Fruit fly (Drosophila melanogaster) whole organism, adult: ENCODE data around the gene Tim8.

Source experiments
- CG11617 ChIP-seq: fragments of 200-800 bp; sonication (Bioruptor generic); optimal IDR thresholded peaks from 2 replicates; lab custom pipeline; 2017; ENCODE audit warnings: mild to moderate bottlenecking, missing biosample characterization, missing genetic modification reagents, missing genetic modification characterization
- CG12768 ChIP-seq: fragments of 200-800 bp; sonication (Bioruptor generic); optimal IDR thresholded peaks from 2 replicates; lab custom pipeline; 2017; ENCODE audit warnings: missing biosample characterization, missing genetic modification characterization, mild to moderate bottlenecking, moderate library complexity, missing genetic modification reagents
- CG14711 ChIP-seq: fragments of 200-800 bp; sonication (Bioruptor generic); optimal IDR thresholded peaks from 2 replicates; lab custom pipeline; 2018; ENCODE audit warnings: missing biosample characterization, mild to moderate bottlenecking, missing genetic modification characterization, moderate library complexity
- CG1620 ChIP-seq: fragments of 200-800 bp; sonication (Bioruptor generic); optimal IDR thresholded peaks from 2 replicates; lab custom pipeline; 2016; ENCODE audit warnings: missing biosample characterization, missing genetic modification characterization
- CG33017 ChIP-seq: fragments of 200-800 bp; sonication (Bioruptor generic); optimal IDR thresholded peaks from 2 replicates; lab custom pipeline; 2018; ENCODE audit warnings: missing biosample characterization, mild to moderate bottlenecking, missing genetic modification characterization, moderate library complexity
- CG5204 ChIP-seq: fragments of 200-800 bp; sonication (Bioruptor generic); optimal IDR thresholded peaks from 2 replicates; lab custom pipeline; 2016; ENCODE audit warnings: missing biosample characterization, missing genetic modification characterization
- CG7045 ChIP-seq: fragments of 200-800 bp; sonication (Bioruptor generic); optimal IDR thresholded peaks from 2 replicates; lab custom pipeline; 2017; ENCODE audit warnings: missing biosample characterization, mild to moderate bottlenecking, missing genetic modification characterization
- CG7101 ChIP-seq: fragments of 200-800 bp; sonication (Bioruptor generic); optimal IDR thresholded peaks from 2 replicates; lab custom pipeline; 2018; ENCODE audit warnings: missing biosample characterization, mild to moderate bottlenecking, missing genetic modification characterization, moderate library complexity
- Clk ChIP-seq: fragments of 200-800 bp; sonication (Bioruptor generic); optimal IDR thresholded peaks from 2 replicates; lab custom pipeline; 2017; ENCODE audit warnings: missing biosample characterization, missing genetic modification characterization
- Crg-1 ChIP-seq: fragments of 200-800 bp; sonication (Bioruptor generic); optimal IDR thresholded peaks from 2 replicates; lab custom pipeline; 2016; ENCODE audit warnings: missing biosample characterization, missing genetic modification characterization
- Hr96 ChIP-seq: fragments of 200-800 bp; sonication (Bioruptor generic); optimal IDR thresholded peaks from 2 replicates; lab custom pipeline; 2016; ENCODE audit warnings: missing biosample characterization, missing genetic modification characterization
- Mnt ChIP-seq: fragments of 200-800 bp; sonication (Bioruptor generic); optimal IDR thresholded peaks from 2 replicates; lab custom pipeline; 2016; ENCODE audit warnings: missing biosample characterization, mild to moderate bottlenecking, missing genetic modification characterization
- bab1 ChIP-seq: fragments of 200-800 bp; sonication (Bioruptor generic); optimal IDR thresholded peaks from 3 replicates; lab custom pipeline; 2019; ENCODE audit warnings: missing biosample characterization, mild to moderate bottlenecking, missing genetic modification characterization, moderate library complexity
- cic ChIP-seq: fragments of 200-800 bp; sonication (Bioruptor generic); optimal IDR thresholded peaks from 2 replicates; lab custom pipeline; 2017; ENCODE audit warnings: missing biosample characterization, mild to moderate bottlenecking, missing genetic modification characterization, moderate library complexity
- cnc ChIP-seq, 2 experiments: fragments of >200 bp; optimal IDR thresholded peaks; 2 replicates each; lab custom pipeline; 2017
- kay ChIP-seq: fragments of 200-800 bp; sonication (Bioruptor generic); peaks from one replicate; lab custom pipeline; 2016; ENCODE audit warnings: missing biosample characterization, missing genetic modification characterization, borderline replicate concordance
- ovo ChIP-seq: fragments of 200-800 bp; sonication (Bioruptor generic); optimal IDR thresholded peaks from 2 replicates; lab custom pipeline; 2016; ENCODE audit warnings: missing biosample characterization, missing genetic modification characterization
- pad ChIP-seq: fragments of 200-800 bp; sonication (Bioruptor generic); optimal IDR thresholded peaks from 3 replicates; lab custom pipeline; 2017; ENCODE audit warnings: missing biosample characterization, missing genetic modification characterization, mild to moderate bottlenecking, moderate library complexity, missing genetic modification reagents
- tj ChIP-seq: fragments of 200-800 bp; sonication (Bioruptor generic); optimal IDR thresholded peaks from 3 replicates; lab custom pipeline; 2017; ENCODE audit warnings: missing biosample characterization, mild to moderate bottlenecking, missing genetic modification characterization, moderate library complexity
- toe ChIP-seq: fragments of 200-800 bp; sonication (Bioruptor generic); optimal IDR thresholded peaks from 2 replicates; lab custom pipeline; 2016; ENCODE audit warnings: missing biosample characterization, missing genetic modification characterization

The Tim8 gene

dm6 chrX:11367783-11368509, at the start of gene Tim8, which contains the start of gene hop:
Tim8 (plus strand) TSS chrX:11368445.
hop (minus strand) TSS chrX:11368098.
- TF ChIP-seq CG7045 (GFP tag; lab: Kevin White, UChicago) (no peak), toe (GFP tag; lab: Kevin White, UChicago) (no peak), Crg-1 (GFP tag; lab: Kevin White, UChicago) (no peak), Hr96 (GFP tag; lab: Kevin White, UChicago) (no peak), cic (no peak), pad (peak; percentile 23), CG1620 (GFP tag; lab: Kevin White, UChicago) (no peak), kay (no peak), bab1 (GFP tag; lab: Kevin White, UChicago) (peak; percentile 19), ovo (GFP tag; lab: Kevin White, UChicago) (no peak), CG14711 (tag; lab: Kevin White, UChicago) (peak; percentile 49), Mnt (GFP tag; lab: Kevin White, UChicago) (peak; percentile 26), CG7101 (tag; lab: Kevin White, UChicago) (peak; percentile 6), cnc (optimal IDR thresholded peaks at IDR 0.05; lab: Kevin White, UChicago) (no peak), tj (GFP tag; lab: Kevin White, UChicago) (peak; percentile 44), CG33017 (tag; lab: Kevin White, UChicago) (no peak), Clk (GFP tag; lab: Kevin White, UChicago) (no peak), CG12768 (GFP tag; lab: Kevin White, UChicago) (no peak), CG11617 (GFP tag; lab: Kevin White, UChicago) (peak; percentile 14), CG5204 (GFP tag; lab: Kevin White, UChicago) (no peak)

- no peak for TF ChIP-seq kay
- no peak for TF ChIP-seq CG12768 (GFP tag; lab: Kevin White, UChicago)
- TF ChIP-seq Mnt (GFP tag; lab: Kevin White, UChicago) = no peak
- TF ChIP-seq toe (GFP tag; lab: Kevin White, UChicago) = no peak
- TF ChIP-seq Crg-1 (GFP tag; lab: Kevin White, UChicago) = no peak
- TF ChIP-seq ovo (GFP tag; lab: Kevin White, UChicago) = no peak
- no peak for TF ChIP-seq cic
- TF ChIP-seq CG7101 (tag; lab: Kevin White, UChicago) = no peak
- no peak for TF ChIP-seq CG33017 (tag; lab: Kevin White, UChicago)
- no peak for TF ChIP-seq CG1620 (GFP tag; lab: Kevin White, UChicago)
- no peak for TF ChIP-seq cnc (optimal IDR thresholded peaks at IDR 0.05; lab: Kevin White, UChicago)
- TF ChIP-seq Clk (GFP tag; lab: Kevin White, UChicago) = no peak
- TF ChIP-seq tj (GFP tag; lab: Kevin White, UChicago) = no peak
- TF ChIP-seq CG11617 (GFP tag; lab: Kevin White, UChicago) = no peak
- no peak for TF ChIP-seq bab1 (GFP tag; lab: Kevin White, UChicago)
- no peak for TF ChIP-seq CG5204 (GFP tag; lab: Kevin White, UChicago)
Measured at dm6 chrX:11319916-11320315, 48.3 kb upstream of the Tim8 start.

- TF ChIP-seq CG7045 (GFP tag; lab: Kevin White, UChicago) (no peak), Crg-1 (GFP tag; lab: Kevin White, UChicago) (no peak), CG11617 (GFP tag; lab: Kevin White, UChicago) (no peak), CG14711 (tag; lab: Kevin White, UChicago) (no peak), ovo (GFP tag; lab: Kevin White, UChicago) (no peak), kay (no peak), toe (GFP tag; lab: Kevin White, UChicago) (no peak), bab1 (GFP tag; lab: Kevin White, UChicago) (no peak), CG5204 (GFP tag; lab: Kevin White, UChicago) (no peak), Hr96 (GFP tag; lab: Kevin White, UChicago) (no peak), CG7101 (tag; lab: Kevin White, UChicago) (no peak), CG1620 (GFP tag; lab: Kevin White, UChicago) (no peak), tj (GFP tag; lab: Kevin White, UChicago) (no peak), Mnt (GFP tag; lab: Kevin White, UChicago) (no peak), CG33017 (tag; lab: Kevin White, UChicago) (no peak), cic (no peak)
Measured at dm6 chrX:11322257-11322656, 46.0 kb upstream of the Tim8 start, which contains the start of gene sisA. sisA (minus strand) TSS chrX:11322357.

- TF ChIP-seq Clk (GFP tag; lab: Kevin White, UChicago) = no peak
- TF ChIP-seq CG1620 (GFP tag; lab: Kevin White, UChicago) = no peak
- TF ChIP-seq CG5204 (GFP tag; lab: Kevin White, UChicago) = no peak
- TF ChIP-seq ovo (GFP tag; lab: Kevin White, UChicago) = no peak
- TF ChIP-seq CG14711 (tag; lab: Kevin White, UChicago) = no peak
- TF ChIP-seq CG33017 (tag; lab: Kevin White, UChicago) = no peak
- no peak for TF ChIP-seq cnc (optimal IDR thresholded peaks at IDR 0.05; lab: Kevin White, UChicago)
- no peak for TF ChIP-seq CG11617 (GFP tag; lab: Kevin White, UChicago)
- TF ChIP-seq kay = no peak
- TF ChIP-seq tj (GFP tag; lab: Kevin White, UChicago) = no peak
- no peak for TF ChIP-seq Crg-1 (GFP tag; lab: Kevin White, UChicago)
- TF ChIP-seq CG7045 (GFP tag; lab: Kevin White, UChicago) = no peak
- TF ChIP-seq cic = no peak
- TF ChIP-seq Hr96 (GFP tag; lab: Kevin White, UChicago) = no peak
- TF ChIP-seq pad = no peak
- TF ChIP-seq Mnt (GFP tag; lab: Kevin White, UChicago) = no peak
- TF ChIP-seq toe (GFP tag; lab: Kevin White, UChicago) = no peak
Measured at dm6 chrX:11322659-11323058, 45.6 kb upstream of the Tim8 start.
